Worm (Caenorhabditis elegans) whole organism, early embryonic: ENCODE results near the gene H06H21.11.

ENCODE experiments used
- B0310.2 ChIP-seq: sonication (generic microtip); optimal IDR thresholded peaks from 2 replicates; lab custom pipeline; 2016; ENCODE audit warnings: mild to moderate bottlenecking, missing genetic modification characterization, missing compliant biosample characterization
- aly-1 ChIP-seq: sonication (generic microtip); optimal IDR thresholded peaks from 2 replicates; lab custom pipeline; 2016; ENCODE audit warnings: missing genetic modification characterization, missing compliant biosample characterization
- ama-1 ChIP-seq: fragments of 150-350 bp; optimal IDR thresholded peaks from 2 replicates; lab custom pipeline; 2014
- ets-7 ChIP-seq: sonication (generic microtip); optimal IDR thresholded peaks from 2 replicates; lab custom pipeline; 2016; ENCODE audit warnings: missing genotype, missing genetic modification characterization, missing compliant biosample characterization
- flt-1 ChIP-seq: fragments of 200-800 bp; sonication (Bioruptor generic); IDR thresholded peaks from 2 replicates; pipeline ENCODE4 v1.3.6; 2022; ENCODE audit warnings: missing genetic modification characterization, missing compliant biosample characterization
- hmbx-1 ChIP-seq: sonication (generic microtip); optimal IDR thresholded peaks from 2 replicates; lab custom pipeline; 2016; ENCODE audit warnings: mild to moderate bottlenecking, missing genetic modification characterization, missing compliant biosample characterization
- hnd-1 ChIP-seq: sonication (generic microtip); optimal IDR thresholded peaks from 2 replicates; lab custom pipeline; 2016; ENCODE audit warnings: missing genetic modification characterization, missing compliant biosample characterization
- pes-1 ChIP-seq: fragments of 200-800 bp; sonication (Bioruptor generic); IDR thresholded peaks from 2 replicates; pipeline ENCODE4 v1.3.6; 2022; ENCODE audit warnings: missing genetic modification reagents, missing genetic modification characterization, missing compliant biosample characterization
- scrt-1 ChIP-seq: fragments of 200-800 bp; sonication (Bioruptor generic); IDR thresholded peaks from 2 replicates; pipeline ENCODE4 v1.3.6; 2022; ENCODE audit warnings: missing genetic modification characterization, missing compliant biosample characterization
- sea-1 ChIP-seq: fragments of 200-800 bp; sonication (Bioruptor generic); conservative IDR thresholded peaks from 2 replicates; pipeline ENCODE4 v1.3.6; 2022; ENCODE audit warnings: missing genetic modification characterization, missing compliant biosample characterization
- tbx-11 ChIP-seq: fragments of 200-800 bp; sonication (Bioruptor generic); IDR thresholded peaks from 2 replicates; pipeline ENCODE4 v1.3.6; 2022; ENCODE audit warnings: missing genetic modification characterization, missing compliant biosample characterization
- tra-4 ChIP-seq: sonication (generic microtip); optimal IDR thresholded peaks from 2 replicates; lab custom pipeline; 2017; ENCODE audit warnings: missing genetic modification characterization, missing compliant biosample characterization

DNA sequence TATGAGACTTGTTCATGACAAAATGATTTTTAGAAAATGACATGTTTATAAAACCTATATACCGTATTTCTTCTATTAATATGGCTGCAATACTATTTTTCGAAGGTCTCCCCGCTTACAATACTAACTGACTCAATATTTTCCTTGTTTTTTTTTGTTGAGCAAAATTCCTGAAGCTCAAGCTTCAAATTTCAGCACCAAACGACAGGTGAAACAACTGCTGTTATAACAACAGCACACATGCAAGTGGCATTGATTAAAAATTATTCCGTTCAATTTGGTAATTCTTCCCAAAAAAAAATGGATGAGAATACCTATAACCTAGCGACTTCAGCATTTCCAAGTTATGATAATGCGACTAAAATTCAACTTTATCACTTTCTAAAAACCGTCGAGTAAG, 7.1 kb upstream of the H06H21.11 start, which contains the start of gene srw-94:
- TF ChIP-seq sea-1 (GFP tag; lab: Robert Waterston, UW) (no peak), aly-1 (tag; lab: Kevin White, UChicago) (no peak), pes-1 (GFP tag; lab: Robert Waterston, UW) (no peak), ama-1 (lab: Kevin White, UChicago) (no peak), tbx-11 (GFP tag; lab: Robert Waterston, UW) (no peak), flt-1 (GFP tag; lab: Robert Waterston, UW) (no peak), hnd-1 (no peak), tra-4 (tag; lab: Kevin White, UChicago) (no peak), ets-7 (tag; lab: Kevin White, UChicago) (no peak), scrt-1 (no peak), B0310.2 (tag; lab: Kevin White, UChicago) (no peak), hmbx-1 (tag; lab: Kevin White, UChicago) (no peak)
